Worm (Caenorhabditis elegans): Measurements from ENCODE around the gene chtb-2.

DNA sequence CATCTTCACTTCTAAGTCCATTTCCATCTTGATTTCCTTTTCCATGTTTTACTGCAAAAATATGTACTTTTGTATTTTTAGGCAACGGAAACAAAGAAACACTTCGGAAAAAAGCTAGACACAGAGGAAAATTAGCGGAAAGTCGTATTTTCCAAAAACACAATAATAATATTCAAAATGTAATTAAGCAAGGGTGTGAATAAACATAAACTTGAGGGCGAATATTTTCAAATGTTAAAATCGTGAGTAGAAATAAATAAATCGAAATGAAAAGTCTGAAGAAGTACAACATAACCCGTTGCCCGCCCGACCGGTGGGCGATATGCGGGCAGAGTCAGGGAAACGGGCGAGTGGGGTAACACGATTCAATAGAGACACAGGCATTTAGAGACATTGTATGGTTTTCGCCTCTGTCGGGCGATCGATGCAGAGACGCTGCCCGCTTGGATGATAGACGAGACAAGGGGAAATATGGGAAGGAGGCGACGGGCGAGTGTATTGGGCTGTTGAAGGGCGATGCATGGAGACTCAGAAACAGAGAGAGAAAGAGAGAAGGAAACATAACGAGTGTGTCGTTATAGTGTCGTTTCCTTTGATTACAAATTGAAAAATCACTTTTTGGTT lies 54.0 kb downstream of the chtb-2 start, which contains the start of gene C09E7.4:
- TF ChIP-seq nhr-11 (tag; optimal IDR thresholded peaks at IDR 0.05) (no peak), nhr-42 (GFP tag; IDR thresholded peaks at IDR 0.05) (no peak), R02D3.7 (tag; optimal IDR thresholded peaks at IDR 0.05) (no peak), lin-13 (GFP tag; optimal IDR thresholded peaks at IDR 0.05) (no peak), egl-27 (tag; optimal IDR thresholded peaks at IDR 0.05) (no peak), hlh-30 (tag; optimal IDR thresholded peaks at IDR 0.05; ENCODE audit: insufficient read depth) (no peak)
